Worm (Caenorhabditis elegans): ENCODE data around the gene bckd-1A.

ce11 chrIII:12968330-12968729 is 4.0 kb downstream of the bckd-1A start:
- TF ChIP-seq nhr-12 (tag; optimal IDR thresholded peaks at IDR 0.05) (no peak), nhr-28 (tag; optimal IDR thresholded peaks at IDR 0.05) (no peak), nhr-237 (tag; optimal IDR thresholded peaks at IDR 0.05) (no peak), nhr-77 (tag; optimal IDR thresholded peaks at IDR 0.05) (no peak), unc-86 (tag; optimal IDR thresholded peaks at IDR 0.05) (no peak), unc-98 (GFP tag; IDR thresholded peaks at IDR 0.05) (no peak), ztf-11 (tag; optimal IDR thresholded peaks at IDR 0.05) (no peak), snpc-4 (tag; optimal IDR thresholded peaks at IDR 0.05) (no peak), tbx-2 (tag; optimal IDR thresholded peaks at IDR 0.05) (no peak), egl-27 (tag; optimal IDR thresholded peaks at IDR 0.05) (no peak), fkh-10 (GFP tag; optimal IDR thresholded peaks at IDR 0.05) (no peak), pqm-1 (tag; optimal IDR thresholded peaks at IDR 0.05) (no peak), ceh-88 (GFP tag; IDR thresholded peaks at IDR 0.05) (no peak)

Measured in whole organism, L1 larva.